Fruit fly (Drosophila melanogaster) whole organism: ENCODE data around the gene Bin1.

Experiments
- CG8478 ChIP-seq: fragments of >200 bp; optimal IDR thresholded peaks from 2 replicates; lab custom pipeline; 2018; ENCODE audit warnings: inconsistent platforms
- Dll ChIP-seq: fragments of >200 bp; optimal IDR thresholded peaks from 2 replicates; lab custom pipeline; 2017
- EcR ChIP-seq, 2 experiments: fragments of >200 bp; optimal IDR thresholded peaks; 2 replicates each; lab custom pipeline; 2017; ENCODE audit warnings: missing biosample characterization in 2 of 2, missing genetic modification characterization in 2 of 2, missing genetic modification reagents in 2 of 2
- pan ChIP-seq: fragments of >200 bp; optimal IDR thresholded peaks from 2 replicates; lab custom pipeline; 2017
- psq ChIP-seq: fragments of >200 bp; optimal IDR thresholded peaks from 2 replicates; lab custom pipeline; 2017
- usp ChIP-seq: fragments of >200 bp; optimal IDR thresholded peaks from 2 replicates; lab custom pipeline; 2017; ENCODE audit warnings: missing biosample characterization, missing genetic modification characterization, mixed read lengths

DNA sequence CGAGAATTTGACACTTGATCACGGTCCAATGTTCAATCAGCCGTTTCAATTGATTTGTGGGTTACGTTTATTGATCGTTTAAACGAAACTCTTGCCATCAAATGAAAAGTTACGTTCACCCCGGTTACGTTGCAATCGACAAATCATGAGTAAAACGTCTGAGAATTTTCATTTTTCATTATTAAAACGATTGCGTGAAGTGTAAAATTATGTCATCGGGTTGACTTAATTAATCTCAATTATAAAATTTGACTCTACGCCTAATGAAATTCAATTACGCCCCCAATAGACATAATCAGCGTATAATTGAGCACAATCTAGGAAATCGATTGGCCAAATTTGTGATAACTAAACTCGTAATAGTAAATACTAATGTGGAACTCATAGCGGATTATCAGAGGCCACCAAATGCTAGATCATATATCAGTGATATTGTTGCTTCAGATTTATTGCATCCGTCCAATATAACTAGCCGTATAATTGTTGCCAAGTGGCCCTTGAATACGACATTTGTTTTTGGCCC is 11.2 kb upstream of the Bin1 start:
- no peak for TF ChIP-seq EcR (GFP tag; optimal IDR thresholded peaks at IDR 0.05; lab: Kevin White, UChicago)
- no peak for TF ChIP-seq usp (GFP tag; lab: Kevin White, UChicago)
- no peak for TF ChIP-seq pan
- no peak for TF ChIP-seq CG8478 (lab: Kevin White, UChicago)
- no peak for TF ChIP-seq psq (lab: Kevin White, UChicago)
- TF ChIP-seq Dll (lab: Kevin White, UChicago): no peak
